Worm (Caenorhabditis elegans) whole organism, L4 larva: ENCODE data around the gene Y38C1AA.1.

ENCODE experiments used
- R02D3.7 ChIP-seq: fragments of 150-350 bp; sonication (generic microtip); optimal IDR thresholded peaks from 3 replicates; lab custom pipeline; 2014; ENCODE audit warnings: missing biosample characterization, missing genetic modification characterization
- Y105C5A.15 ChIP-seq: fragments of 200-800 bp; sonication (Bioruptor generic); IDR thresholded peaks from 2 replicates; pipeline ENCODE4 v1.3.6; 2022; ENCODE audit warnings: missing genetic modification characterization, missing compliant biosample characterization
- Y5F2A.4 ChIP-seq: fragments of 200-800 bp; sonication (Bioruptor generic); optimal IDR thresholded peaks from 2 replicates; lab custom pipeline; 2018; ENCODE audit warnings: mild to moderate bottlenecking, missing genetic modification characterization, missing compliant biosample characterization
- aha-1 ChIP-seq: fragments of 150-350 bp; peaks from one replicate; lab custom pipeline; 2014; ENCODE audit warnings: missing biosample characterization, missing genetic modification characterization
- daf-12 ChIP-seq: fragments of 150-350 bp; optimal IDR thresholded peaks from 2 replicates; lab custom pipeline; 2014; ENCODE audit warnings: missing biosample characterization, missing genetic modification reagents, missing genetic modification characterization
- daf-16 ChIP-seq, 3 experiments: sonication (generic microtip); optimal IDR thresholded peaks; 2 replicates each; lab custom pipeline; 2016 to 2017; ENCODE audit warnings: missing genetic modification characterization in 3 of 3, missing genetic modification reagents in 3 of 3, mild to moderate bottlenecking in 2 of 3, missing compliant biosample characterization in 2 of 3, missing biosample characterization in 1 of 3, moderate library complexity in 1 of 3
- dpl-1 ChIP-seq: fragments of 150-350 bp; optimal IDR thresholded peaks from 2 replicates; lab custom pipeline; 2014; ENCODE audit warnings: missing biosample characterization, missing genetic modification reagents, missing genetic modification characterization
- duxl-1 ChIP-seq: sonication (generic microtip); optimal IDR thresholded peaks from 2 replicates; lab custom pipeline; 2016; ENCODE audit warnings: mild to moderate bottlenecking, missing genetic modification characterization, moderate library complexity, missing compliant biosample characterization; ENCODE audit not compliant: poor library complexity
- dve-1 ChIP-seq: sonication (generic microtip); optimal IDR thresholded peaks from 2 replicates; lab custom pipeline; 2017; ENCODE audit warnings: antibody characterized with exemption, mild to moderate bottlenecking, missing genetic modification characterization, missing compliant biosample characterization; ENCODE audit not compliant: insufficient read depth
- hlh-11 ChIP-seq: fragments of 200-800 bp; sonication (Bioruptor generic); optimal IDR thresholded peaks from 2 replicates; lab custom pipeline; 2018; ENCODE audit warnings: mild to moderate bottlenecking, missing genetic modification characterization, missing compliant biosample characterization
- lim-7 ChIP-seq: fragments of 200-800 bp; sonication (Bioruptor generic); IDR thresholded peaks from 2 replicates; pipeline ENCODE4 v1.3.6; 2022; ENCODE audit warnings: missing genetic modification characterization, missing compliant biosample characterization
- lin-13 ChIP-seq: fragments of 150-350 bp; optimal IDR thresholded peaks from 2 replicates; lab custom pipeline; 2014; ENCODE audit warnings: missing biosample characterization, missing genetic modification reagents, missing genetic modification characterization
- lin-39 ChIP-seq: fragments of 150-350 bp; optimal IDR thresholded peaks from 2 replicates; lab custom pipeline; 2014; ENCODE audit warnings: missing biosample characterization, missing genetic modification reagents, missing genetic modification characterization
- mes-2 ChIP-seq: sonication (generic microtip); optimal IDR thresholded peaks from 2 replicates; lab custom pipeline; 2016; ENCODE audit warnings: missing genotype, mild to moderate bottlenecking, missing genetic modification characterization, missing compliant biosample characterization; ENCODE audit not compliant: poor library complexity, severe bottlenecking
- nhr-28 ChIP-seq: fragments of 150-350 bp; optimal IDR thresholded peaks from 2 replicates; lab custom pipeline; 2014; ENCODE audit warnings: missing biosample characterization, missing genetic modification characterization
- nhr-48 ChIP-seq: sonication (generic microtip); optimal IDR thresholded peaks from 2 replicates; lab custom pipeline; 2016; ENCODE audit warnings: mild to moderate bottlenecking, missing genetic modification characterization, missing compliant biosample characterization
- nhr-6 ChIP-seq: fragments of 150-350 bp; optimal IDR thresholded peaks from 2 replicates; lab custom pipeline; 2014; ENCODE audit warnings: missing biosample characterization, missing genetic modification characterization
- tag-97 ChIP-seq: fragments of 200-800 bp; sonication (Bioruptor generic); IDR thresholded peaks from 2 replicates; pipeline ENCODE4 v1.3.6; 2022; ENCODE audit warnings: missing genetic modification characterization, missing compliant biosample characterization
- unc-130 ChIP-seq: sonication (generic microtip); optimal IDR thresholded peaks from 2 replicates; lab custom pipeline; 2016; ENCODE audit warnings: missing genetic modification reagents, missing genetic modification characterization, missing compliant biosample characterization
- zfp-3 ChIP-seq: fragments of 200-800 bp; sonication (Bioruptor generic); conservative IDR thresholded peaks from 2 replicates; pipeline ENCODE4 v1.3.6; 2022; ENCODE audit warnings: missing genetic modification reagents, missing genetic modification characterization, missing compliant biosample characterization
- ztf-11 ChIP-seq: fragments of 150-350 bp; optimal IDR thresholded peaks from 2 replicates; lab custom pipeline; 2014; ENCODE audit warnings: missing biosample characterization, missing genetic modification characterization

The Y38C1AA.1 gene

ce11 chrIV:264182-264709 is 56.3 kb downstream of the Y38C1AA.1 start, which contains the start of gene pat-6:
pat-6 (minus strand) TSS chrIV:264232.
- TF ChIP-seq nhr-6 (tag; lab: Kevin White, UChicago), result no peak
- peak; percentile 17 for TF ChIP-seq dpl-1 (GFP tag; lab: Kevin White, UChicago)
- TF ChIP-seq aha-1 (tag; lab: Kevin White, UChicago), result peak; percentile 13
- peak; percentile 49 for TF ChIP-seq dve-1 (tag; lab: Kevin White, UChicago)
- no peak for TF ChIP-seq lin-39 (tag; lab: Kevin White, UChicago)
- TF ChIP-seq hlh-11 (tag; lab: Kevin White, UChicago), result peak; percentile 37
- no peak for TF ChIP-seq daf-16 (GFP tag; optimal IDR thresholded peaks at IDR 0.05; lab: Kevin White, UChicago)
- TF ChIP-seq daf-16 (tag; optimal IDR thresholded peaks at IDR 0.05; lab: Kevin White, UChicago), result peak; percentile 14
- TF ChIP-seq mes-2 (tag; lab: Kevin White, UChicago), result peak; percentile 59
- TF ChIP-seq nhr-28 (tag; lab: Kevin White, UChicago), result peak; percentile 4
- no peak for TF ChIP-seq zfp-3 (GFP tag; lab: Robert Waterston, UW)

DNA sequence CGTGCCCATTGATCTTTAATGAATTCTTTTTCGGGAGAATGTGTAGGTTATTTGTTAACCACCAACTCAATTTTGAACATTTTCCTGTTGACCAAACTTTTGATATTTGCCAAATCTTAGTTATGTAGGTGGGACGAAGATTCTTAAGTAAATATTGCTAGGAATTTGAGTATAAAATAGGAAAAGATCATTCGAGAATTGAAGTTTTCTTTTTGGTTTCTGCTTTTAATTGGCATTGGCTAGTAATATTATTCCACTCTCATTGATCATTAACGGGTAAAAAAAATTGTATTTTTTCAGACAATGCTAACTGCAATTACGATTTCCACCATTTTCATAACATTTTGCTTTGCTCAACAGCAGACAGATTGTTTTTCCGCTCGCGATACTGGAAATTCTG is 58.2 kb downstream of the Y38C1AA.1 start, which contains the start of gene T21D12.12:
TSS of gene T21D12.12 (plus strand) at position 301 of the 400 bp plus-strand sequence.
- TF ChIP-seq lin-39 (tag; lab: Kevin White, UChicago) (no peak), Y5F2A.4 (no peak), tag-97 (GFP tag; lab: Robert Waterston, UW) (no peak), duxl-1 (no peak), daf-12 (tag; lab: Kevin White, UChicago) (no peak), lim-7 (GFP tag; lab: Robert Waterston, UW) (no peak), nhr-48 (tag; lab: Kevin White, UChicago) (no peak), ztf-11 (tag; lab: Kevin White, UChicago) (no peak), Y105C5A.15 (no peak), unc-130 (GFP tag; lab: Kevin White, UChicago) (no peak), R02D3.7 (tag; lab: Kevin White, UChicago) (no peak), lin-13 (GFP tag; lab: Kevin White, UChicago) (no peak)
